Fruit fly (Drosophila melanogaster) whole organism: Measurements from ENCODE around the gene awd.

Experiments
- CG8478 ChIP-seq: fragments of >200 bp; optimal IDR thresholded peaks from 2 replicates; lab custom pipeline; 2018; ENCODE audit warnings: inconsistent platforms
- Dll ChIP-seq: fragments of >200 bp; optimal IDR thresholded peaks from 2 replicates; lab custom pipeline; 2017
- EcR ChIP-seq, 2 experiments: fragments of >200 bp; optimal IDR thresholded peaks; 2 replicates each; lab custom pipeline; 2017; ENCODE audit warnings: missing biosample characterization in 2 of 2, missing genetic modification characterization in 2 of 2, missing genetic modification reagents in 2 of 2
- pan ChIP-seq: fragments of >200 bp; optimal IDR thresholded peaks from 2 replicates; lab custom pipeline; 2017
- psq ChIP-seq: fragments of >200 bp; optimal IDR thresholded peaks from 2 replicates; lab custom pipeline; 2017
- usp ChIP-seq: fragments of >200 bp; optimal IDR thresholded peaks from 2 replicates; lab custom pipeline; 2017; ENCODE audit warnings: missing biosample characterization, missing genetic modification characterization, mixed read lengths

awd gene

DNA sequence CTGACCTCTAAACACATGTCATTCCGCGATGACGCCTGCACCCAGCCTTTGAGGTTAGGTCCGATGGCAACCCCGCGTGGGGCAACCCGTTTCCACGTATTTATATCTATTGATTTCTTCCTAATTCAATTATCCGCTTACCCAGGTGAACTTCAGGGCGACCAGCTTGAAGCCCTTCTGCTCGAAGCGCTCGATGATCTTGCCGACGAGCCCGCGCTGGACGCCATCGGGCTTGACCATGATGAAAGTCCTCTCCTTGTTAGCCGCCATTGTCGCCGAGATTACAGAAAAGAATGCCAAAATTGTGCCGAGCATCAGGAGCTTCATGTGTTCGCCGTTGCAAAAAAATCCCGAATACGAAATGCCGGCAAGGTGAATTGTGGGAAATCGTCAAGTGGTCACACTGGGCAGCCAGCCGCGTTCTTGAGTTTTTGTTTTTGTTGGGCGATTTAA lies at the start of gene awd:
Gene awd, minus strand, starts transcription at position 449 of the 453 bp plus-strand sequence.
- TF ChIP-seq EcR (GFP tag; optimal IDR thresholded peaks at IDR 0.05; lab: Kevin White, UChicago), result no peak
- TF ChIP-seq usp, result no peak
- TF ChIP-seq psq, result no peak
- no peak for TF ChIP-seq pan (lab: Kevin White, UChicago)
- no peak for TF ChIP-seq Dll
- TF ChIP-seq CG8478 (lab: Kevin White, UChicago), result no peak

DNA sequence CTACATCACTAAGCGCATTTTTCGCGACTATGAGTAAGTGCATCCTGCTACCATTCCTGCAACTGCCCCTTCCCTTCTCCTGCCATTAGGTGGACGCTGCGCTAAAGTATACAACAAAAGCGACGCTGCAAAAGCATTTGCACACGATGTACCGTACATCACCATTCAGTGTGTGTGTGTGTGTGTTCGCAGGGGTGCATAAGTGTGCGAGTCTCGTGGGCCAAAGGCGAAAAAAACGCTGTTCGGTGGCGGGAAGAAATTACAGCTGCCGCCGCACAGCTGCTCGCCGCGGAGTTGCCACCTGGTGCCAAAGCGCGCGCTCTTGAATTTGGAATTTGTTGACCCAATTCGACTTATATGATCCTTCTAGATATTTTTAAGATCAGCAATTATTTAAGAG lies 48.6 kb upstream of the awd start:
- TF ChIP-seq EcR (GFP tag; optimal IDR thresholded peaks at IDR 0.05; lab: Kevin White, UChicago), result no peak

DNA sequence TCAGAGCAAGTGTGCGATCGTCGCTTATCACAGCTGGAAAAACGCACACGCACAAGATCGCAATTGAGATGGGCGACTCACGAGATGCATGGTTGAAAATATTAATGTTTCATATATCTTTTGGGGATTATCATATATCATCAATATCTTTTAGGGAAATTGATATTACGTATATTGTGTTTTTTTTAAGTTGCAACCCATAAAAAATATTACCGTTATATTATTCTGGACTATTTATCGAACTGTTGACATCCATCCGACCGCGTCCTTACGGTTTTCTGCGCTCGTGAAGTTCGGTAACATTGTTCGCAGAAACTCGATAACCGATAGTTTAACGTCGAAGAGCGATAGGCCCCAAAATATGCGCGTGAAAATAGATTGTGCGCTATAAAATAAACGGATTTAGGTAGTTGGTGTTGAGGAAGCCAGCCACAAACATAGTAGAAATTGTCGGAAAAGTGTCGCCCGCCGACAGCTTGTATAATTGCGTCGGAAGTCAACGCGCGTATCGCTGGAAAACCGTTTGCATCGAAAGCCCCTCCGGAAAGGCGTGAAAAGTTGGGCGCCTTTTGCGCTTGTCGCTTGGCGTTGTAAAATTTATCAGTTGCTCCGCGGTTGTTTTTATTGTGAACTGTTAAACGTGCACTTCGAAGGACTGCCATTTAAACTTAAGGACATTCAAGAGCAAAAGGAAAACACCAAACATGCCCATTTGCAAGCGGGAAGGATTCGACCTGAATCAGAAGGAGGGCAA lies 48.0 kb upstream of the awd start, which contains the start of the genes Mccc1 and Acf:
Gene Mccc1, minus strand, starts transcription at position 244 of the 754 bp plus-strand sequence.
Gene Acf, plus strand, starts transcription at position 318 of the 754 bp plus-strand sequence.
- TF ChIP-seq psq (no peak), usp (no peak), CG8478 (lab: Kevin White, UChicago) (no peak), pan (lab: Kevin White, UChicago) (no peak), EcR (GFP tag; optimal IDR thresholded peaks at IDR 0.05; lab: Kevin White, UChicago) (no peak), Dll (no peak)

dm6 chr3R:31777482-31778165 lies 31.7 kb upstream of the awd start:
- TF ChIP-seq Dll (peak; percentile 77), EcR (GFP tag; optimal IDR thresholded peaks at IDR 0.05; lab: Kevin White, UChicago) (no peak)

DNA sequence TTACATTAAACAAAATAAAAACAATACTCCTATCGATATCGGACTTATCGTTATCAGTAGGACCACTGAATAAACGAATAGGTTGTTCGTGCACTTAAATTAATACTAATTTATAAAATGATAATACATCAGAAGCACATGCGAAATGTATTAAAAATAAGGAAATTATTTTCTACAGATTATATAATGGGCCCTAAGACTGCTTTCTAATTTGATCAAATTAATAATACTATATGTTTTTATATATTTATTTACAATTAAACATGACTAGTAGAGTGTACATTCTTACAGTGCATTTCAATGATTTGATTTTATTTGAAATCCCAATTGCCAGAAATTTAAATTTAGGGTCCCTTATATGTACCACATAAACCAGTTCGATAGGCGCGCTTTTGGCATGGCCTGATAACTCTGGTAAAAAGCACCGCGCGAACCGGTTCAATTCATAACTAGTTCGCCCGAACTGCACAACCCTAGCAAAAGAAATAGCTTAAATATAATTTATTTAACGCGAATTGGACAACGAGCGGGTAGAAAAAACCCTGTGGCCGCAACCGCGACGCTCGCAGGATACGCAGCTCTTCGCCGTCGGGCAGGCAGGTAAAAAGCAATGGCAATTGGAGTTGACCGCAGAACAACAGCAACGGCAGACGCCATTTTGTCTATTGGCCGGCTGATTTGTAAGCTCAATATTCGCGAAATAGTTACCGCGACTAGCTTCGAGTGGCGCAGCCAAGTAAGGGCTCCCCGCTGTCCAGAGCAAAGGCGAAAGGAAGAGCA lies 30.9 kb upstream of the awd start, which contains the start of the genes CG2126 and faf:
Gene CG2126, minus strand, starts transcription at position 70 of the 780 bp plus-strand sequence.
Gene faf, plus strand, starts transcription at position 438 of the 780 bp plus-strand sequence.
- TF ChIP-seq psq (no peak), EcR (GFP tag; optimal IDR thresholded peaks at IDR 0.05; lab: Kevin White, UChicago) (no peak), pan (lab: Kevin White, UChicago) (no peak), CG8478 (lab: Kevin White, UChicago) (no peak), Dll (no peak), usp (no peak)

- TF ChIP-seq usp (no peak), EcR (GFP tag; optimal IDR thresholded peaks at IDR 0.05; lab: Kevin White, UChicago) (no peak), CG8478 (lab: Kevin White, UChicago) (no peak), psq (no peak), Dll (no peak), pan (lab: Kevin White, UChicago) (no peak)
Measured at dm6 chr3R:31771790-31772576, 26.1 kb upstream of the awd start, which contains the start of the genes betaGlu and sip3. betaGlu (minus strand) TSS chr3R:31771848. sip3 (plus strand) TSS chr3R:31772219.

dm6 chr3R:31768198-31768597 lies 22.3 kb upstream of the awd start:
- TF ChIP-seq EcR (GFP tag; optimal IDR thresholded peaks at IDR 0.05; lab: Kevin White, UChicago) (no peak), CG8478 (lab: Kevin White, UChicago) (no peak), usp (no peak), pan (lab: Kevin White, UChicago) (no peak), Dll (peak; percentile 10)

DNA sequence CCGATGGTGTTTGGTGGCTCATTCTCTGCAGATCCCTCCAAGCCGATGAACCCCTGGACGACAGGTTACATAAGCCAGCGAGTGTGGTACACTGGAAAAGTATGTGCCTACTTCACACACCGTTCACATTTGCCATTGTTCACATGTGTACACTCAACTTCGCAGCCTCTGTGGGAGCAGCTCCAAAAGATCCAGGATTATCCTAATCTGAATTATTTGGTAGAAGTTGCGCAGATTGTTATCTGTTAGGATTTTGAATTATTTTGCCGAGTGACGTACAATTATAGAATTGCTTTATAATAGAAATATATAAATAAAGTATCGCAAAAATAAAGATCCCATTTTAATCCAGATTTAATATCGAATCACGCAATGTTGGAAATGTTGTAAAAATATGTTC lies 21.7 kb upstream of the awd start:
- TF ChIP-seq psq (no peak), EcR (GFP tag; optimal IDR thresholded peaks at IDR 0.05; lab: Kevin White, UChicago) (no peak), Dll (no peak), CG8478 (lab: Kevin White, UChicago) (no peak), usp (no peak), pan (lab: Kevin White, UChicago) (no peak)

DNA sequence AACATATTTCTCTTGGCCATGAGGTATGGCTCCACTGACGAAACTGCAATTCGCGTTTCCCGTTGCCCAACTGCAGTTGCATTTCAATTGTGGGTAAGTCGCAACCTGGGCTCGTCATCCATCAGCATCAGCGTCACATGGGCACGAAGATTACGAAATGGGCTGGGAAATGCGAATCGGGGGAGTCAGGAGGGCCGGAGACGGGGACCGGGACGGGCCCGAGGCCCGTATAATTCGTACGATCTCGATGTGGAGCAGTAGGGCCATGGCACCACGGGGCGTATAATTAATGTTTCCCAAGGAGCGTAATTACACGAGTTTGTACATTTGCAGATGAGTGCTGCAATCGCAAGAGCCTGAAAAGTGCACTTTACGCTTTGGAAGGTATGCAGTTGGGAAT lies 19.3 kb upstream of the awd start:
- TF ChIP-seq Dll, result no peak
- TF ChIP-seq usp, result no peak
- TF ChIP-seq psq, result no peak
- no peak for TF ChIP-seq pan (lab: Kevin White, UChicago)
- TF ChIP-seq EcR (GFP tag; optimal IDR thresholded peaks at IDR 0.05; lab: Kevin White, UChicago), result no peak
- TF ChIP-seq CG8478 (lab: Kevin White, UChicago), result no peak

dm6 chr3R:31764672-31765071 lies 18.8 kb upstream of the awd start, which contains the start of gene CG2150:
CG2150 (minus strand) TSS chr3R:31764772.
- TF ChIP-seq Dll (no peak), CG8478 (lab: Kevin White, UChicago) (no peak), EcR (GFP tag; optimal IDR thresholded peaks at IDR 0.05; lab: Kevin White, UChicago) (no peak), psq (no peak), usp (no peak), pan (lab: Kevin White, UChicago) (no peak)

- TF ChIP-seq psq (no peak), CG8478 (lab: Kevin White, UChicago) (no peak), pan (lab: Kevin White, UChicago) (no peak), Dll (no peak), usp (no peak), EcR (GFP tag; optimal IDR thresholded peaks at IDR 0.05; lab: Kevin White, UChicago) (no peak)
Measured at dm6 chr3R:31762672-31763071, 16.8 kb upstream of the awd start.
